Worm (Caenorhabditis elegans): ENCODE results near the gene F19F10.14.
A peak's percentile ranks its signal among the peaks of the same experiment; 100 is the strongest.

F19F10.14 gene

DNA sequence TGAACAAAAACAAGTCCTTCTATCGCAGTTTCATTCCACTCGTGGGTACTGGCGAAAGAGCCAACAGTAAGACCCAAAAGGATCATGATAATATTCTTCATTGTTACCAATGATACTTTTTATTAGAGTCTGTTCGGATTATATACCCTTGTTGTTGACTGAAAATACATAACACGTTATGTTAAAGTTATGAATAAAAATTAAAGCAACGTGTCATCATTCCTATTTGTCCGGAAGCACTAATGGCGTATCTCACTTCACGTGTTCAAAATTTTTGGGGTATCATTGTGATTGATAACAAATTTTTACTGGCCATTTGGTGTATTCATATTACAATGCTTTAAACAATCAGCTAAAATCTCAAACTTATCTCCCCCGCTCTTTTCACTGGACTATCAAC, 30.6 kb upstream of the F19F10.14 start, which contains the start of gene scl-26:
TSS of gene scl-26 (minus strand) at position 101 of the 400 bp plus-strand sequence.
- TF ChIP-seq mbf-1 (tag; optimal IDR thresholded peaks at IDR 0.05) (no peak), lin-39 (tag; optimal IDR thresholded peaks at IDR 0.05) (no peak), ZK546.5 (tag; optimal IDR thresholded peaks at IDR 0.05) (no peak), unc-39 (tag; optimal IDR thresholded peaks at IDR 0.05) (no peak), R02D3.7 (tag; optimal IDR thresholded peaks at IDR 0.05) (no peak), dmd-4 (tag; optimal IDR thresholded peaks at IDR 0.05) (no peak), skn-1 (tag; optimal IDR thresholded peaks at IDR 0.05) (no peak), unc-62 (GFP tag; optimal IDR thresholded peaks at IDR 0.05) (no peak), nhr-6 (tag; optimal IDR thresholded peaks at IDR 0.05) (no peak)

ce11 chrV:7600149-7600548, 29.3 kb upstream of the F19F10.14 start, which contains the start of gene C50E3.9:
TSS of gene C50E3.9 (minus strand) at chrV:7600249.
- no peak for TF ChIP-seq skn-1 (tag; optimal IDR thresholded peaks at IDR 0.05)
- no peak for TF ChIP-seq zag-1 (tag; optimal IDR thresholded peaks at IDR 0.05)
- no peak for TF ChIP-seq ztf-4 (tag; optimal IDR thresholded peaks at IDR 0.05)
- no peak for TF ChIP-seq R02D3.7 (tag; optimal IDR thresholded peaks at IDR 0.05)
- TF ChIP-seq blmp-1 (tag; optimal IDR thresholded peaks at IDR 0.05; ENCODE audit: insufficient read depth), result no peak
- no peak for TF ChIP-seq unc-55 (GFP tag; optimal IDR thresholded peaks at IDR 0.05)
- no peak for TF ChIP-seq C34F6.9 (tag; optimal IDR thresholded peaks at IDR 0.05)
- no peak for TF ChIP-seq crh-2 (tag; optimal IDR thresholded peaks at IDR 0.05)
- no peak for TF ChIP-seq mab-5 (tag; optimal IDR thresholded peaks at IDR 0.05)
- no peak for TF ChIP-seq snpc-4 (tag; optimal IDR thresholded peaks at IDR 0.05)
- TF ChIP-seq lin-11 (tag; optimal IDR thresholded peaks at IDR 0.05), result no peak
- TF ChIP-seq fos-1 (tag; optimal IDR thresholded peaks at IDR 0.05), result no peak
- TF ChIP-seq sma-3 (GFP tag; optimal IDR thresholded peaks at IDR 0.05), result no peak
- no peak for TF ChIP-seq lsy-2 (tag; optimal IDR thresholded peaks at IDR 0.05)
- no peak for TF ChIP-seq unc-62 (GFP tag; optimal IDR thresholded peaks at IDR 0.05)
- no peak for TF ChIP-seq nhr-12 (tag; optimal IDR thresholded peaks at IDR 0.05)
- TF ChIP-seq elt-3 (tag; optimal IDR thresholded peaks at IDR 0.05), result no peak
- TF ChIP-seq nhr-25 (tag; optimal IDR thresholded peaks at IDR 0.05), result no peak
- no peak for TF ChIP-seq F13H6.1 (tag; optimal IDR thresholded peaks at IDR 0.05)

- TF ChIP-seq nhr-129 (tag; optimal IDR thresholded peaks at IDR 0.05) (no peak), ceh-16 (tag; optimal IDR thresholded peaks at IDR 0.05) (no peak), nhr-11 (tag; optimal IDR thresholded peaks at IDR 0.05) (no peak), sem-4 (tag; optimal IDR thresholded peaks at IDR 0.05) (no peak), R02D3.7 (tag; optimal IDR thresholded peaks at IDR 0.05) (no peak), elt-3 (tag; optimal IDR thresholded peaks at IDR 0.05) (no peak), nhr-237 (tag; optimal IDR thresholded peaks at IDR 0.05) (no peak), nhr-12 (tag; optimal IDR thresholded peaks at IDR 0.05) (no peak), lin-11 (tag; optimal IDR thresholded peaks at IDR 0.05) (no peak), nhr-21 (tag; optimal IDR thresholded peaks at IDR 0.05) (no peak), ztf-11 (tag; optimal IDR thresholded peaks at IDR 0.05) (no peak), lin-39 (tag; optimal IDR thresholded peaks at IDR 0.05) (no peak), lin-13 (GFP tag; optimal IDR thresholded peaks at IDR 0.05) (no peak), elt-1 (tag; optimal IDR thresholded peaks at IDR 0.05) (no peak), alr-1 (tag; optimal IDR thresholded peaks at IDR 0.05) (no peak), snpc-4 (tag; optimal IDR thresholded peaks at IDR 0.05) (no peak), lsy-2 (tag; optimal IDR thresholded peaks at IDR 0.05) (no peak)
These were observed 27.4 kb upstream of the F19F10.14 start, which contains the start of gene C50E3.7 for ce11 chrV:7598269-7598668. TSS of gene C50E3.7 (minus strand) at chrV:7598369.

DNA sequence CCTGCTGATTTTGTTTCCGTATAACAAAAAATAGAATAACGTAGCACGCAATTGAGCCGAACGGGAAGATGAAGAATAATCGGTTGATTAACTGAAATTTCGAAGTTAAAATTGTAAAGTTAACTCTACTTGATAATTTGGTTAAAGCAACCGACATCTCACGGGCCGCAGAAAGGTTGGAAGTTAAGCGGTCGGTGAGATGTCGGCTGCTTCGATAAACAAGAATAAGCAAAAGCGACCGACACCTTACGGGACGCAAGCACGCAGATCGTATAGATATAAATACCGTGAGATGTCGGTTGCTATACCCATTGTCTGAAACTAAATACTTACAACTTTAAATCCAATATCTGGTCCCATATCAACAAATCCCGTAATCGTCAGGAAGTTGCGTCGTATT, 24.3 kb upstream of the F19F10.14 start:
- TF ChIP-seq ama-1 (optimal IDR thresholded peaks at IDR 0.05) (no peak), zag-1 (tag; optimal IDR thresholded peaks at IDR 0.05) (no peak), snpc-4 (tag; optimal IDR thresholded peaks at IDR 0.05) (peak; percentile 24), peb-1 (tag; optimal IDR thresholded peaks at IDR 0.05) (no peak), R02D3.7 (tag; optimal IDR thresholded peaks at IDR 0.05) (no peak), nhr-21 (tag; optimal IDR thresholded peaks at IDR 0.05) (no peak)

ce11 chrV:7590454-7590853, 19.6 kb upstream of the F19F10.14 start, which contains the start of gene C50E3.6:
TSS of gene C50E3.6 (minus strand) at chrV:7590554.
- no peak for TF ChIP-seq fos-1 (tag; optimal IDR thresholded peaks at IDR 0.05)
- TF ChIP-seq nhr-21 (tag; optimal IDR thresholded peaks at IDR 0.05), result no peak
- TF ChIP-seq unc-39 (tag; optimal IDR thresholded peaks at IDR 0.05), result no peak
